Fruit fly (Drosophila melanogaster): ENCODE data around the gene CG44194.

DNA sequence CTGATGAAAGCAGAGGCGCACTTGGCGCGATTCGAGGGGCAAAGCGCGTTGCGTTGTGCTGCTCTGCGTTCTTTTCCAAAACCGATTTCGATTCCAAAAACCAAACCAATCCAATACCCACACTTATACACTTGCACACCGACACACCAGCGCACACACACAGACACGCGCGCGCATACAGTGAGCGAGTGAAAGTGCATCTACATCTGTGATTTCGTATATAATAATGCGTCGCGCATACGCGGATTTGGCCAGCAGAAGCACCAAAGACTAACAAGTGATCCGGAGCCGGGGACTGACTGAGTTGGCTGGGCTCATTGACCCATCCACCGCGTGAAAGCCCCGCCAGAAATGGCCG lies 687 bp upstream of the CG44194 start:
- TF ChIP-seq Sin3A (optimal IDR thresholded peaks at IDR 0.05) (no peak), psq (optimal IDR thresholded peaks at IDR 0.05) (no peak), Myc (optimal IDR thresholded peaks at IDR 0.05) (no peak), h (optimal IDR thresholded peaks at IDR 0.05) (no peak), insv (optimal IDR thresholded peaks at IDR 0.05) (no peak), ttk (optimal IDR thresholded peaks at IDR 0.05) (no peak)

Data from Kc167 (cell line).